Worm (Caenorhabditis elegans) whole organism, L4 larva: Measurements from ENCODE around the gene F41G3.18.

Experiments used
- D1046.2 ChIP-seq: fragments of 200-800 bp; sonication (Bioruptor generic); IDR thresholded peaks from 2 replicates; pipeline ENCODE4 v1.3.6; 2022; ENCODE audit warnings: missing genetic modification characterization, missing compliant biosample characterization
- F49E8.2 ChIP-seq: sonication (generic microtip); optimal IDR thresholded peaks from 2 replicates; lab custom pipeline; 2016; ENCODE audit warnings: missing compliant biosample characterization, mild to moderate bottlenecking, missing genetic modification characterization, borderline replicate concordance
- Y105C5A.15 ChIP-seq: fragments of 200-800 bp; sonication (Bioruptor generic); IDR thresholded peaks from 2 replicates; pipeline ENCODE4 v1.3.6; 2022; ENCODE audit warnings: missing genetic modification characterization, missing compliant biosample characterization
- Y5F2A.4 ChIP-seq: fragments of 200-800 bp; sonication (Bioruptor generic); optimal IDR thresholded peaks from 2 replicates; lab custom pipeline; 2018; ENCODE audit warnings: mild to moderate bottlenecking, missing genetic modification characterization, missing compliant biosample characterization
- ZK337.2 ChIP-seq: fragments of 200-800 bp; sonication (Bioruptor generic); IDR thresholded peaks from 2 replicates; pipeline ENCODE4 v1.3.6; 2022; ENCODE audit warnings: missing genetic modification reagents, missing genetic modification characterization, missing compliant biosample characterization
- ZK546.5 ChIP-seq, 2 experiments: sonication (generic microtip); optimal IDR thresholded peaks; 2 replicates each; lab custom pipeline; 2017; ENCODE audit warnings: missing biosample characterization in 2 of 2, missing genetic modification characterization in 2 of 2
- aha-1 ChIP-seq: fragments of 150-350 bp; peaks from one replicate; lab custom pipeline; 2014; ENCODE audit warnings: missing biosample characterization, missing genetic modification characterization
- arid-1 ChIP-seq: fragments of 200-800 bp; sonication (Bioruptor generic); conservative IDR thresholded peaks from 2 replicates; pipeline ENCODE4 v1.3.6; 2022; ENCODE audit warnings: missing genetic modification reagents, missing genetic modification characterization, missing compliant biosample characterization
- ceh-20 ChIP-seq: fragments of 200-800 bp; sonication (Bioruptor generic); IDR thresholded peaks from 2 replicates; pipeline ENCODE4 v1.3.6; 2022; ENCODE audit warnings: missing genetic modification reagents, missing genetic modification characterization, missing compliant biosample characterization
- ceh-44 ChIP-seq: fragments of 200-800 bp; sonication (Bioruptor generic); IDR thresholded peaks from 2 replicates; pipeline ENCODE4 v1.3.6; 2022; ENCODE audit warnings: missing genetic modification reagents, missing genetic modification characterization, missing compliant biosample characterization
- ceh-62 ChIP-seq: sonication (generic microtip); optimal IDR thresholded peaks from 2 replicates; lab custom pipeline; 2017; ENCODE audit warnings: missing biosample characterization, missing genetic modification characterization
- cey-2 ChIP-seq: sonication (generic microtip); optimal IDR thresholded peaks from 3 replicates; lab custom pipeline; 2017; ENCODE audit warnings: missing genetic modification characterization, mild to moderate bottlenecking, missing compliant biosample characterization, antibody characterized with exemption, borderline replicate concordance; ENCODE audit not compliant: insufficient read depth
- duxl-1 ChIP-seq: sonication (generic microtip); optimal IDR thresholded peaks from 2 replicates; lab custom pipeline; 2016; ENCODE audit warnings: mild to moderate bottlenecking, missing genetic modification characterization, moderate library complexity, missing compliant biosample characterization; ENCODE audit not compliant: poor library complexity
- dve-1 ChIP-seq: sonication (generic microtip); optimal IDR thresholded peaks from 2 replicates; lab custom pipeline; 2017; ENCODE audit warnings: antibody characterized with exemption, mild to moderate bottlenecking, missing genetic modification characterization, missing compliant biosample characterization; ENCODE audit not compliant: insufficient read depth
- egl-27 ChIP-seq: sonication (generic microtip); optimal IDR thresholded peaks from 3 replicates; lab custom pipeline; 2017; ENCODE audit warnings: missing biosample characterization, missing genetic modification reagents, missing genetic modification characterization
- gei-8 ChIP-seq: fragments of 200-800 bp; sonication (Bioruptor generic); optimal IDR thresholded peaks from 2 replicates; lab custom pipeline; 2018; ENCODE audit warnings: mild to moderate bottlenecking, missing genetic modification characterization, missing compliant biosample characterization
- hif-1 ChIP-seq, 2 experiments: sonication (generic microtip); optimal IDR thresholded peaks; 2 replicates each; lab custom pipeline; 2016 to 2017; ENCODE audit warnings: missing compliant biosample characterization in 2 of 2, missing genetic modification characterization in 2 of 2, missing genetic modification reagents in 2 of 2, missing genotype in 2 of 2, mild to moderate bottlenecking in 1 of 2
- hlh-30 ChIP-seq: sonication (generic microtip); optimal IDR thresholded peaks from 2 replicates; lab custom pipeline; 2017; ENCODE audit warnings: antibody characterized with exemption, mild to moderate bottlenecking, missing genetic modification characterization, missing compliant biosample characterization; ENCODE audit not compliant: insufficient read depth
- hmg-1.1 ChIP-seq: fragments of 200-800 bp; sonication (Bioruptor generic); IDR thresholded peaks from 2 replicates; pipeline ENCODE4 v1.3.6; 2022; ENCODE audit warnings: missing genetic modification reagents, missing genetic modification characterization, missing compliant biosample characterization
- lim-7 ChIP-seq: fragments of 200-800 bp; sonication (Bioruptor generic); IDR thresholded peaks from 2 replicates; pipeline ENCODE4 v1.3.6; 2022; ENCODE audit warnings: missing genetic modification characterization, missing compliant biosample characterization
- lin-29 ChIP-seq: fragments of 200-800 bp; sonication (Bioruptor generic); IDR thresholded peaks from 2 replicates; pipeline ENCODE4 v1.3.6; 2022; ENCODE audit warnings: missing genetic modification reagents, missing genetic modification characterization, missing compliant biosample characterization
- lin-39 ChIP-seq: fragments of 150-350 bp; optimal IDR thresholded peaks from 2 replicates; lab custom pipeline; 2014; ENCODE audit warnings: missing biosample characterization, missing genetic modification reagents, missing genetic modification characterization
- lsy-2 ChIP-seq, 2 experiments: fragments of 150-350 bp in 1 of 2; sonication (generic microtip) in 1 of 2; optimal IDR thresholded peaks; 2 replicates each; lab custom pipeline; 2014 to 2017; ENCODE audit warnings: missing biosample characterization in 2 of 2, missing genetic modification characterization in 2 of 2
- nhr-11 ChIP-seq: fragments of 150-350 bp; optimal IDR thresholded peaks from 2 replicates; lab custom pipeline; 2014; ENCODE audit warnings: missing biosample characterization, missing genetic modification characterization
- nhr-28 ChIP-seq: fragments of 150-350 bp; optimal IDR thresholded peaks from 2 replicates; lab custom pipeline; 2014; ENCODE audit warnings: missing biosample characterization, missing genetic modification characterization
- nhr-41 ChIP-seq: fragments of 200-800 bp; sonication (Bioruptor generic); IDR thresholded peaks from 2 replicates; pipeline ENCODE4 v1.3.6; 2022; ENCODE audit warnings: missing genetic modification reagents, missing genetic modification characterization, missing compliant biosample characterization
- nhr-6 ChIP-seq: fragments of 150-350 bp; optimal IDR thresholded peaks from 2 replicates; lab custom pipeline; 2014; ENCODE audit warnings: missing biosample characterization, missing genetic modification characterization
- pqm-1 ChIP-seq: sonication (generic microtip); optimal IDR thresholded peaks from 2 replicates; lab custom pipeline; 2017; ENCODE audit warnings: missing biosample characterization, missing genetic modification characterization
- spr-1 ChIP-seq: sonication (generic microtip); optimal IDR thresholded peaks from 2 replicates; lab custom pipeline; 2016; ENCODE audit warnings: mild to moderate bottlenecking, missing genetic modification characterization, missing compliant biosample characterization
- zag-1 ChIP-seq: fragments of 150-350 bp; optimal IDR thresholded peaks from 2 replicates; lab custom pipeline; 2014; ENCODE audit warnings: missing biosample characterization, missing genetic modification characterization
- zfp-2 ChIP-seq: sonication (generic microtip); optimal IDR thresholded peaks from 2 replicates; lab custom pipeline; 2016; ENCODE audit warnings: mild to moderate bottlenecking, missing genetic modification characterization, missing compliant biosample characterization
- zip-2 ChIP-seq: fragments of 150-350 bp; optimal IDR thresholded peaks from 2 replicates; lab custom pipeline; 2014; ENCODE audit warnings: missing biosample characterization, missing genetic modification characterization
- ztf-7 ChIP-seq: fragments of 150-350 bp; optimal IDR thresholded peaks from 2 replicates; lab custom pipeline; 2014; ENCODE audit warnings: missing biosample characterization, missing genetic modification characterization

The F41G3.18 gene

DNA sequence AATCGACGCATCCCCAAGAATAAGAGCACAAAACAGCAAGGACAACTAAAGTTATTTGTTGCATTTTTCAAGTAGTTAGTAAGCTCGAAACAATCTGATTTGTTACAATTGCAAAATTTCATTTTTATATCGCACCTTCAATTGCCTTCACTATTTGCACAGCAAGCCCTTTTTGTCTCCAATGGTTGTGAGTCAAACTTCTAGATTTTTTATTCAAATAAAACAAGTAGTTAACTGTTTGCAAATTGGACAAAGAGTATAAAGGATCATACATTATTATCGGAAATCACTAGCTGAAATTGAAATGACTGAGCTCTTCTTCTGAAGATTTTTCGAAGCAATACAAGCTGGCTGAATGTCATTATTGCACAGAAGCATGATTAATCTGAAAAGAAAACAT, 15.3 kb upstream of the F41G3.18 start, which contains the start of gene F41G3.21:
Gene F41G3.21 (minus strand): TSS at position 101 of the 400 bp plus-strand sequence.
- TF ChIP-seq hmg-1.1 (GFP tag; lab: Robert Waterston, UW), result no peak
- TF ChIP-seq arid-1, result no peak
- no peak for TF ChIP-seq egl-27 (tag; lab: Kevin White, UChicago)
- no peak for TF ChIP-seq ZK337.2 (GFP tag; lab: Robert Waterston, UW)

DNA sequence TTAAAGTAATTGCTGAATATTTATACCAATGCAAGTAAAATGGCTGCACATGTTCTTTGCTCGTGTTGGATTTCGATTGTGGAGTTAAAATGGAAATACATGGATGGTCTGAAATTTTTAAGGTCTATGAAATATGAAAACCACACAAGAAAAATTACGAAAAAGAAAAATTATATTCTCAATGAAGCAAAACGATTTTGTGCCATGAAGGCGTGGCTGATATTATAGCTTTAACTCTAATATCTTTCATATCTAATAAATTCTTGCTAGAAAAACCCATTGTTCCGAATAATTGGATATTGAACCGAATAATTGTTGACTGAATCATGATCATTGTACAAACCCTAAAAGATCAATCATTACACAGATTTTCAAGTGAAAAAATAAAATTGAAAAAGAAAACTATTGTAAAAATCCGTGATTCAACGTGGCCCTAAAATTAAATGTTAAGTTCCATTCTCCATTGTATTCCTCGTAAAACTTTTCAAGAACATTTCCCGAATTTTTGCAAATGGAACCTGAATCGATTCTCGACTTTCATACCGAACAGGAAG, 13.4 kb upstream of the F41G3.18 start, which contains the start of the genes srx-95 and fis-1:
Gene srx-95 (minus strand): TSS at position 101 of the 554 bp plus-strand sequence.
Gene fis-1 (plus strand): TSS at position 504 of the 554 bp plus-strand sequence.
- no peak for TF ChIP-seq lin-39
- TF ChIP-seq egl-27 (tag; lab: Kevin White, UChicago), result no peak
- no peak for TF ChIP-seq Y5F2A.4 (GFP tag; lab: Kevin White, UChicago)
- TF ChIP-seq lin-29 (GFP tag; lab: Robert Waterston, UW), result no peak
- TF ChIP-seq D1046.2 (GFP tag; lab: Robert Waterston, UW), result no peak
- TF ChIP-seq nhr-28 (tag; lab: Kevin White, UChicago), result no peak
- TF ChIP-seq zip-2, result no peak
- no peak for TF ChIP-seq gei-8
- no peak for TF ChIP-seq nhr-6 (tag; lab: Kevin White, UChicago)
- TF ChIP-seq spr-1 (tag; lab: Kevin White, UChicago), result no peak
- no peak for TF ChIP-seq duxl-1 (tag; lab: Kevin White, UChicago)
- TF ChIP-seq zfp-2 (tag; lab: Kevin White, UChicago), result no peak

DNA sequence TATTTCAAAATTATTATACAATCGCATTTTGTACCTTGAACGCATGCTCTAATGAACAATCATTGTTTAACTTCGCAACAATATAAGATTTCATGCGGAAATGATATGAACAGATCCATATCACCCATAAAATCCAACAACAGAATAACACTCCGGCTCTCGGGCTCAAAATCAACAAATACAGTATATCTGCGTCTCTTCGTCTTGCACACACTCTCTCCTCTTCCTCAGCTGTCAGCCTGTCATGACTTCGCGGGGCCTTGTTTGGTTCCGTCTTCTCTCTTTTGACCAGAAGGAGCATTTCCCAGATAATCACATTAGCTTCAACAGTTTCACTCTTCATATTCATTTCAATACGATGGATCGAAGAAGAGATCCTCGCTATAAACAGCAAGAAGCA, 11.9 kb upstream of the F41G3.18 start, which contains the start of gene F41G3.3:
Gene F41G3.3 (plus strand): TSS at position 301 of the 400 bp plus-strand sequence.
- TF ChIP-seq zag-1 (no peak), ztf-7 (no peak), dve-1 (tag; lab: Kevin White, UChicago) (no peak), lim-7 (GFP tag; lab: Robert Waterston, UW) (no peak), spr-1 (tag; lab: Kevin White, UChicago) (no peak), ceh-44 (GFP tag; lab: Robert Waterston, UW) (no peak), lsy-2 (tag; optimal IDR thresholded peaks at IDR 0.05; lab: Kevin White, UChicago) (no peak), ceh-20 (GFP tag; lab: Robert Waterston, UW) (no peak), cey-2 (tag; lab: Kevin White, UChicago) (no peak)

DNA sequence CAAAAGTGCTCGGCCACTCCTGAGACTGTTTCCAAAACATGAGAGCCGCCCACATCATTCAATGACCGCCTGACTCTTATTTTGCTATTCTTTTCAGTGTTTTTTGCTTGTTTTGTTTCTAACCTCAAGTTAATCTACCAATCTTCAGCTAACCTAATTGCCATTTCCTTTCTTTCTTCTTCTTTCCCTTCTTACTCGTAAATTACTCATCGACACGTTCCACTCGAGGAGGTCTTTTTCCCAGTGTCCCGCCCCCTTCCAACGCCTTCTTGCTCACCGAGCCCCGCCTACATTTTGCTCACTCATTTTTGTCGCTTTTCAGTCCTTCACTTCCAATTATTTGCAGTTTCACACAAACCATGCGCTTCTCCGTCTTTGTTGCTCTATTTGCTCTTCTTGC, 3.4 kb upstream of the F41G3.18 start, which contains the start of gene nlp-50:
Gene nlp-50 (plus strand): TSS at position 301 of the 400 bp plus-strand sequence.
- no peak for TF ChIP-seq hlh-30 (tag; lab: Kevin White, UChicago)
- TF ChIP-seq hif-1 (tag; optimal IDR thresholded peaks at IDR 0.05; lab: Kevin White, UChicago), result no peak
- no peak for TF ChIP-seq nhr-11
- no peak for TF ChIP-seq hmg-1.1 (GFP tag; lab: Robert Waterston, UW)
- TF ChIP-seq ceh-62 (tag; lab: Kevin White, UChicago), result no peak
- no peak for TF ChIP-seq nhr-41 (GFP tag; lab: Robert Waterston, UW)
- TF ChIP-seq pqm-1 (tag; lab: Kevin White, UChicago), result no peak
- TF ChIP-seq Y105C5A.15 (GFP tag; lab: Robert Waterston, UW), result no peak
- TF ChIP-seq F49E8.2 (tag; lab: Kevin White, UChicago), result no peak
- no peak for TF ChIP-seq aha-1 (tag; lab: Kevin White, UChicago)
- no peak for TF ChIP-seq ZK546.5 (tag; optimal IDR thresholded peaks at IDR 0.05; lab: Kevin White, UChicago)
- no peak for TF ChIP-seq ztf-7
